Worm (Caenorhabditis elegans) whole organism, L3 larva: Measurements from ENCODE around the gene rgs-11.

Source experiments
- R02D3.7 ChIP-seq: fragments of 150-350 bp; optimal IDR thresholded peaks from 2 replicates; lab custom pipeline; 2014; ENCODE audit warnings: missing biosample characterization, missing genetic modification characterization
- ZK546.5 ChIP-seq: sonication (generic microtip); optimal IDR thresholded peaks from 2 replicates; lab custom pipeline; 2017; ENCODE audit warnings: missing biosample characterization, missing genetic modification characterization
- aly-2 ChIP-seq: fragments of 150-350 bp; optimal IDR thresholded peaks from 2 replicates; lab custom pipeline; 2014; ENCODE audit warnings: missing biosample characterization, missing genetic modification characterization
- ama-1 ChIP-seq: fragments of 150-350 bp; optimal IDR thresholded peaks from 2 replicates; lab custom pipeline; 2018
- ceh-16 ChIP-seq: sonication (generic microtip); optimal IDR thresholded peaks from 2 replicates; lab custom pipeline; 2017; ENCODE audit warnings: missing biosample characterization, missing genetic modification characterization
- ceh-28 ChIP-seq: fragments of 150-350 bp; optimal IDR thresholded peaks from 2 replicates; lab custom pipeline; 2014; ENCODE audit warnings: missing biosample characterization, missing genetic modification reagents, missing genetic modification characterization
- ceh-82 ChIP-seq: fragments of 150-350 bp; optimal IDR thresholded peaks from 2 replicates; lab custom pipeline; 2014; ENCODE audit warnings: missing biosample characterization, missing genetic modification characterization
- ceh-9 ChIP-seq: sonication (generic microtip); optimal IDR thresholded peaks from 2 replicates; lab custom pipeline; 2018; ENCODE audit warnings: missing biosample characterization, missing genetic modification characterization
- egl-27 ChIP-seq: sonication (generic microtip); optimal IDR thresholded peaks from 4 replicates; lab custom pipeline; 2017; ENCODE audit warnings: missing biosample characterization, missing genetic modification reagents, missing genetic modification characterization
- egl-5 ChIP-seq: fragments of 150-350 bp; optimal IDR thresholded peaks from 2 replicates; lab custom pipeline; 2017; ENCODE audit warnings: missing biosample characterization, missing genetic modification reagents, missing genetic modification characterization, inconsistent platforms
- elt-1 ChIP-seq: fragments of 150-350 bp; optimal IDR thresholded peaks from 2 replicates; lab custom pipeline; 2014; ENCODE audit warnings: missing biosample characterization, missing genetic modification characterization
- elt-2 ChIP-seq: sonication (generic microtip); optimal IDR thresholded peaks from 2 replicates; lab custom pipeline; 2016; ENCODE audit warnings: missing genetic modification reagents, mild to moderate bottlenecking, missing genetic modification characterization, missing compliant biosample characterization
- elt-3 ChIP-seq, 3 experiments: fragments of 150-350 bp in 1 of 3; sonication (generic microtip) in 2 of 3; optimal IDR thresholded peaks; 2 replicates in 2 of 3; 4 replicates in 1 of 3; lab custom pipeline; 2014 to 2017; ENCODE audit warnings: missing biosample characterization in 3 of 3, missing genetic modification characterization in 3 of 3
- eor-1 ChIP-seq, 2 experiments: fragments of 150-350 bp; optimal IDR thresholded peaks; 2 replicates each; lab custom pipeline; 2014 to 2018; ENCODE audit warnings: missing biosample characterization in 2 of 2, missing genetic modification characterization in 2 of 2
- fkh-2 ChIP-seq: fragments of 150-350 bp; optimal IDR thresholded peaks from 2 replicates; lab custom pipeline; 2014; ENCODE audit warnings: missing biosample characterization, missing genetic modification reagents, missing genetic modification characterization
- fos-1 ChIP-seq: fragments of 150-350 bp; optimal IDR thresholded peaks from 2 replicates; lab custom pipeline; 2014; ENCODE audit warnings: missing biosample characterization, missing genetic modification characterization
- hmg-11 ChIP-seq: sonication (generic microtip); optimal IDR thresholded peaks from 2 replicates; lab custom pipeline; 2016; ENCODE audit warnings: missing genetic modification characterization, missing compliant biosample characterization
- jun-1 ChIP-seq: fragments of 150-350 bp; optimal IDR thresholded peaks from 2 replicates; lab custom pipeline; 2014; ENCODE audit warnings: missing biosample characterization, missing genetic modification reagents, missing genetic modification characterization
- lin-15B ChIP-seq: fragments of 150-350 bp; optimal IDR thresholded peaks from 2 replicates; lab custom pipeline; 2014; ENCODE audit warnings: missing biosample characterization, missing genetic modification characterization
- lin-39 ChIP-seq: fragments of 150-350 bp; optimal IDR thresholded peaks from 2 replicates; lab custom pipeline; 2018; ENCODE audit warnings: missing biosample characterization, missing genetic modification reagents, missing genetic modification characterization
- lsy-12 ChIP-seq: sonication (generic microtip); optimal IDR thresholded peaks from 2 replicates; lab custom pipeline; 2016; ENCODE audit warnings: mild to moderate bottlenecking, missing genetic modification characterization, missing compliant biosample characterization
- nfya-1 ChIP-seq: sonication (generic microtip); optimal IDR thresholded peaks from 2 replicates; lab custom pipeline; 2017; ENCODE audit warnings: missing genetic modification characterization, mild to moderate bottlenecking, missing compliant biosample characterization, antibody characterized with exemption, moderate library complexity; ENCODE audit not compliant: insufficient read depth
- nhr-23 ChIP-seq: fragments of 150-350 bp; optimal IDR thresholded peaks from 2 replicates; lab custom pipeline; 2014; ENCODE audit warnings: missing biosample characterization, missing genetic modification reagents, missing genetic modification characterization
- nhr-237 ChIP-seq: fragments of 150-350 bp; optimal IDR thresholded peaks from 2 replicates; lab custom pipeline; 2014; ENCODE audit warnings: missing biosample characterization, missing genetic modification characterization
- nhr-25 ChIP-seq: sonication (generic microtip); optimal IDR thresholded peaks from 2 replicates; lab custom pipeline; 2017; ENCODE audit warnings: missing biosample characterization, missing genetic modification characterization
- nhr-28 ChIP-seq: fragments of 150-350 bp; optimal IDR thresholded peaks from 2 replicates; lab custom pipeline; 2014; ENCODE audit warnings: missing biosample characterization, missing genetic modification characterization
- nhr-43 ChIP-seq: sonication (generic microtip); optimal IDR thresholded peaks from 2 replicates; lab custom pipeline; 2016; ENCODE audit warnings: mild to moderate bottlenecking, missing genetic modification characterization, missing compliant biosample characterization; ENCODE audit not compliant: poor library complexity, severe bottlenecking
- nhr-67 ChIP-seq: fragments of 150-350 bp; optimal IDR thresholded peaks from 2 replicates; lab custom pipeline; 2014; ENCODE audit warnings: missing biosample characterization, missing genetic modification characterization
- nhr-76 ChIP-seq: fragments of 150-350 bp; sonication (generic microtip); optimal IDR thresholded peaks from 5 replicates; lab custom pipeline; 2014; ENCODE audit warnings: missing biosample characterization, missing genetic modification characterization
- nhr-77 ChIP-seq: fragments of 150-350 bp; optimal IDR thresholded peaks from 2 replicates; lab custom pipeline; 2014; ENCODE audit warnings: missing biosample characterization, missing genetic modification characterization
- pqm-1 ChIP-seq: fragments of 150-350 bp; optimal IDR thresholded peaks from 2 replicates; lab custom pipeline; 2017; ENCODE audit warnings: missing biosample characterization, missing genetic modification characterization, inconsistent platforms
- skn-1 ChIP-seq: fragments of 150-350 bp; optimal IDR thresholded peaks from 2 replicates; lab custom pipeline; 2014; ENCODE audit warnings: missing biosample characterization, missing genetic modification characterization
- snpc-4 ChIP-seq: fragments of 150-350 bp; optimal IDR thresholded peaks from 2 replicates; lab custom pipeline; 2014; ENCODE audit warnings: missing biosample characterization, missing genetic modification characterization
- tbx-2 ChIP-seq: sonication (generic microtip); optimal IDR thresholded peaks from 2 replicates; lab custom pipeline; 2016; ENCODE audit warnings: mild to moderate bottlenecking, missing genetic modification characterization, missing compliant biosample characterization
- unc-39 ChIP-seq: sonication (generic microtip); optimal IDR thresholded peaks from 4 replicates; lab custom pipeline; 2017; ENCODE audit warnings: missing biosample characterization, missing genetic modification characterization
- unc-62 ChIP-seq: fragments of 150-350 bp; sonication (generic microtip); optimal IDR thresholded peaks from 4 replicates; lab custom pipeline; 2014; ENCODE audit warnings: missing biosample characterization, missing genetic modification reagents, missing genetic modification characterization
- zag-1 ChIP-seq: fragments of 150-350 bp; optimal IDR thresholded peaks from 2 replicates; lab custom pipeline; 2014; ENCODE audit warnings: missing biosample characterization, missing genetic modification characterization
- ztf-11 ChIP-seq: fragments of 150-350 bp; optimal IDR thresholded peaks from 2 replicates; lab custom pipeline; 2014; ENCODE audit warnings: missing biosample characterization, missing genetic modification characterization
- ztf-4 ChIP-seq: fragments of 150-350 bp; optimal IDR thresholded peaks from 2 replicates; lab custom pipeline; 2014; ENCODE audit warnings: missing biosample characterization, missing genetic modification characterization

rgs-11 gene

ce11 chrX:14983274-14983673 lies 18.9 kb downstream of the rgs-11 start, which contains the start of gene rbg-1 (continued):
- TF ChIP-seq egl-27 (tag; lab: Kevin White, UChicago) (no peak), nhr-237 (tag; lab: Kevin White, UChicago) (no peak), elt-2 (peak; percentile 57), ZK546.5 (tag; lab: Kevin White, UChicago) (no peak), nhr-43 (no peak), nhr-28 (tag; lab: Kevin White, UChicago) (no peak), unc-62 (no peak), fkh-2 (tag; lab: Kevin White, UChicago) (peak; percentile 80), hmg-11 (tag; lab: Kevin White, UChicago) (peak; percentile 51), lin-15B (peak; percentile 77), ama-1 (lab: Kevin White, UChicago) (no peak), lsy-12 (tag; lab: Kevin White, UChicago) (no peak), fos-1 (tag; lab: Kevin White, UChicago) (no peak), skn-1 (tag; lab: Kevin White, UChicago) (no peak), nhr-23 (peak; percentile 39), jun-1 (tag; lab: Kevin White, UChicago) (peak; percentile 61), eor-1 (tag; optimal IDR thresholded peaks at IDR 0.05; lab: Kevin White, UChicago) (no peak), lin-39 (peak; percentile 62), nhr-77 (no peak), ceh-28 (tag; lab: Kevin White, UChicago) (peak; percentile 79), R02D3.7 (tag; lab: Kevin White, UChicago) (no peak), nfya-1 (tag; lab: Kevin White, UChicago) (peak; percentile 81), ceh-16 (tag; lab: Kevin White, UChicago) (no peak), nhr-67 (tag; lab: Kevin White, UChicago) (no peak), elt-1 (tag; lab: Kevin White, UChicago) (no peak), egl-5 (peak; percentile 95), nhr-76 (tag; lab: Kevin White, UChicago) (no peak)

- TF ChIP-seq snpc-4 (tag; lab: Kevin White, UChicago): peak; percentile 40
- TF ChIP-seq elt-3 (tag; optimal IDR thresholded peaks at IDR 0.05; lab: Kevin White, UChicago): no peak
- TF ChIP-seq, all 47 proteins: peak for 1
Measured at ce11 chrX:14988160-14988559, 23.8 kb downstream of the rgs-11 start.

- TF ChIP-seq skn-1 (tag; lab: Kevin White, UChicago): no peak
- no peak for TF ChIP-seq aly-2 (tag; lab: Kevin White, UChicago)
- no peak for TF ChIP-seq tbx-2 (tag; lab: Kevin White, UChicago)
- no peak for TF ChIP-seq nhr-25 (tag; lab: Kevin White, UChicago)
- TF ChIP-seq R02D3.7 (tag; lab: Kevin White, UChicago): no peak
- TF ChIP-seq ztf-4 (tag; lab: Kevin White, UChicago): no peak
- TF ChIP-seq pqm-1: no peak
- TF ChIP-seq ceh-9 (tag; lab: Kevin White, UChicago): no peak
- no peak for TF ChIP-seq nhr-237 (tag; lab: Kevin White, UChicago)
- TF ChIP-seq ceh-28 (tag; lab: Kevin White, UChicago): no peak
- TF ChIP-seq ztf-11 (tag; lab: Kevin White, UChicago): no peak
- no peak for TF ChIP-seq zag-1 (tag; lab: Kevin White, UChicago)
- no peak for TF ChIP-seq nhr-77
- no peak for TF ChIP-seq lsy-12 (tag; lab: Kevin White, UChicago)
- no peak for TF ChIP-seq fos-1 (tag; lab: Kevin White, UChicago)
- no peak for TF ChIP-seq nfya-1 (tag; lab: Kevin White, UChicago)
- TF ChIP-seq unc-39 (tag; lab: Kevin White, UChicago): no peak
- no peak for TF ChIP-seq ceh-82
- TF ChIP-seq lin-39: no peak
Measured at ce11 chrX:14991280-14991679, 26.9 kb downstream of the rgs-11 start, which contains the start of gene iglr-1. Gene iglr-1, minus strand, starts transcription at chrX:14991380.

- TF ChIP-seq eor-1 (tag; optimal IDR thresholded peaks at IDR 0.05; lab: Kevin White, UChicago) (no peak), lin-15B (no peak)
Measured at ce11 chrX:14993744-14994143, 29.4 kb downstream of the rgs-11 start.
